Fruit fly (Drosophila melanogaster): Measurements from ENCODE around the gene Dhc98D.

- TF ChIP-seq CG8478 (optimal IDR thresholded peaks at IDR 0.05) = no peak
- TF ChIP-seq Dll (optimal IDR thresholded peaks at IDR 0.05) = no peak
- TF ChIP-seq usp (GFP tag; optimal IDR thresholded peaks at IDR 0.05) = no peak
- TF ChIP-seq psq (optimal IDR thresholded peaks at IDR 0.05) = no peak
- TF ChIP-seq pan (optimal IDR thresholded peaks at IDR 0.05) = no peak
Observed at dm6 chr3R:28553023-28553422, 66.3 kb downstream of the Dhc98D start.
